Fruit fly (Drosophila melanogaster) whole organism, prepupa: Measurements from ENCODE around the gene Pex10.

Source experiments
- Blimp-1 ChIP-seq: fragments of 200-800 bp; sonication (Bioruptor generic); optimal IDR thresholded peaks from 3 replicates; lab custom pipeline; 2017; ENCODE audit warnings: missing biosample characterization, missing genetic modification characterization, mild to moderate bottlenecking, moderate library complexity, missing genetic modification reagents
- CG7368 ChIP-seq: fragments of 200-800 bp; sonication (Bioruptor generic); optimal IDR thresholded peaks from 3 replicates; lab custom pipeline; 2016; ENCODE audit warnings: missing biosample characterization, missing genetic modification characterization

- TF ChIP-seq Blimp-1 (GFP tag; lab: Kevin White, UChicago) = no peak
- no peak for TF ChIP-seq CG7368 (GFP tag; lab: Kevin White, UChicago)
Measured at dm6 chr3L:1516631-1517273, 41.3 kb upstream of the Pex10 start, which contains the start of gene cue.
